Fruit fly (Drosophila melanogaster) whole organism, embryonic: Measurements from ENCODE around the gene Gad1.
A peak's percentile ranks its signal among the peaks of the same experiment; 100 is the strongest.

Experiments
- Ada2b ChIP-seq: fragments of 200-800 bp; sonication (Bioruptor generic); IDR thresholded peaks from 2 replicates; pipeline ENCODE4 v1.3.6; 2022; ENCODE audit warnings: missing biosample characterization, missing genetic modification characterization
- CG10267 ChIP-seq: fragments of 200-800 bp; sonication (Bioruptor generic); optimal IDR thresholded peaks from 2 replicates; lab custom pipeline; 2018; ENCODE audit warnings: missing biosample characterization, mild to moderate bottlenecking, missing genetic modification characterization, moderate library complexity
- CG10274 ChIP-seq: fragments of 200-800 bp; sonication (Bioruptor generic); optimal IDR thresholded peaks from 3 replicates; lab custom pipeline; 2017; ENCODE audit warnings: missing biosample characterization, mild to moderate bottlenecking, missing genetic modification characterization
- CG10321 ChIP-seq: fragments of 200-800 bp; sonication (Bioruptor generic); IDR thresholded peaks from 2 replicates; pipeline ENCODE4 v1.3.6; 2022; ENCODE audit warnings: missing biosample characterization, missing genetic modification characterization
- CG15479 ChIP-seq: fragments of 200-800 bp; sonication (Bioruptor generic); optimal IDR thresholded peaks from 3 replicates; lab custom pipeline; 2019; ENCODE audit warnings: missing biosample characterization, mild to moderate bottlenecking, missing genetic modification characterization, moderate library complexity
- CG1602 ChIP-seq: fragments of 200-800 bp; sonication (Bioruptor generic); optimal IDR thresholded peaks from 3 replicates; lab custom pipeline; 2016; ENCODE audit warnings: missing biosample characterization, missing genetic modification characterization
- CG17359 ChIP-seq: fragments of 200-800 bp; sonication (Bioruptor generic); optimal IDR thresholded peaks from 3 replicates; lab custom pipeline; 2018; ENCODE audit warnings: missing biosample characterization, mild to moderate bottlenecking, missing genetic modification characterization, moderate library complexity
- CG17361 ChIP-seq: fragments of 200-800 bp; sonication (Bioruptor generic); IDR thresholded peaks from 3 replicates; pipeline ENCODE4 v1.3.6; 2022; ENCODE audit warnings: missing biosample characterization, missing genetic modification characterization
- CG18619 ChIP-seq: fragments of 200-800 bp; sonication (Bioruptor generic); optimal IDR thresholded peaks from 3 replicates; lab custom pipeline; 2017; ENCODE audit warnings: missing biosample characterization, mild to moderate bottlenecking, missing genetic modification characterization
- CG18764 ChIP-seq: fragments of 200-800 bp; sonication (Bioruptor generic); optimal IDR thresholded peaks from 3 replicates; lab custom pipeline; 2016; ENCODE audit warnings: missing biosample characterization, missing genetic modification characterization
- CG2678 ChIP-seq: fragments of 200-800 bp; sonication (Bioruptor generic); optimal IDR thresholded peaks from 3 replicates; lab custom pipeline; 2019; ENCODE audit warnings: missing biosample characterization, mild to moderate bottlenecking, missing genetic modification characterization, moderate library complexity
- CG3163 ChIP-seq: fragments of 200-800 bp; sonication (Bioruptor generic); optimal IDR thresholded peaks from 3 replicates; lab custom pipeline; 2016; ENCODE audit warnings: missing biosample characterization, missing genetic modification characterization
- CG6654 ChIP-seq: fragments of 200-800 bp; sonication (Bioruptor generic); optimal IDR thresholded peaks from 2 replicates; lab custom pipeline; 2017; ENCODE audit warnings: missing biosample characterization, mild to moderate bottlenecking, missing genetic modification characterization
- CG7839 ChIP-seq: fragments of 200-800 bp; sonication (Bioruptor generic); optimal IDR thresholded peaks from 3 replicates; lab custom pipeline; 2018; ENCODE audit warnings: missing biosample characterization, mild to moderate bottlenecking, missing genetic modification characterization, moderate library complexity
- CG8388 ChIP-seq: fragments of 200-800 bp; sonication (Bioruptor generic); optimal IDR thresholded peaks from 2 replicates; lab custom pipeline; 2019; ENCODE audit warnings: missing biosample characterization, mild to moderate bottlenecking, missing genetic modification characterization, moderate library complexity
- CHES-1-like ChIP-seq: fragments of 200-800 bp; sonication (Bioruptor generic); optimal IDR thresholded peaks from 2 replicates; lab custom pipeline; 2016; ENCODE audit warnings: missing biosample characterization, missing genetic modification characterization
- Chrac-16 ChIP-seq: fragments of 200-800 bp; sonication (Bioruptor generic); optimal IDR thresholded peaks from 3 replicates; lab custom pipeline; 2016; ENCODE audit warnings: missing biosample characterization, missing genetic modification characterization
- D ChIP-seq, 2 experiments: fragments of 200-800 bp in 1 of 2; fragments of >200 bp in 1 of 2; sonication (Bioruptor generic) in 1 of 2; optimal IDR thresholded peaks; 2 replicates in 1 of 2; 3 replicates in 1 of 2; lab custom pipeline; 2017; ENCODE audit warnings: mild to moderate bottlenecking in 1 of 2, missing biosample characterization in 1 of 2, missing genetic modification characterization in 1 of 2, missing genetic modification reagents in 1 of 2
- Gug ChIP-seq: fragments of 200-800 bp; sonication (Bioruptor generic); IDR thresholded peaks from 4 replicates; pipeline ENCODE4 v1.3.6; 2022; ENCODE audit warnings: missing biosample characterization, missing genetic modification characterization
- H15 ChIP-seq: fragments of 200-800 bp; sonication (Bioruptor generic); IDR thresholded peaks from 3 replicates; pipeline ENCODE4 v1.3.6; 2022; ENCODE audit warnings: missing biosample characterization, missing genetic modification characterization
- NK7.1 ChIP-seq: fragments of 200-800 bp; sonication (Bioruptor generic); optimal IDR thresholded peaks from 3 replicates; lab custom pipeline; 2016; ENCODE audit warnings: missing biosample characterization, missing genetic modification characterization
- Optix ChIP-seq: fragments of 200-800 bp; sonication (Bioruptor generic); IDR thresholded peaks from 3 replicates; pipeline ENCODE4 v1.3.6; 2022; ENCODE audit warnings: missing biosample characterization, missing genetic modification characterization
- Ravus ChIP-seq: fragments of 200-800 bp; sonication (Bioruptor generic); IDR thresholded peaks from 2 replicates; pipeline ENCODE4 v1.3.6; 2022; ENCODE audit warnings: missing biosample characterization, missing genetic modification characterization
- Sry-β ChIP-seq: fragments of 200-800 bp; sonication (Bioruptor generic); optimal IDR thresholded peaks from 2 replicates; lab custom pipeline; 2018; ENCODE audit warnings: missing biosample characterization, mild to moderate bottlenecking, missing genetic modification characterization, moderate library complexity
- Stat92E ChIP-seq, 3 experiments: fragments of >200 bp in 2 of 3; fragments of 200-800 bp in 1 of 3; sonication (Bioruptor generic) in 1 of 3; optimal IDR thresholded peaks; 2 replicates each; lab custom pipeline; 2017 to 2019; ENCODE audit warnings: missing biosample characterization in 3 of 3, missing genetic modification characterization in 3 of 3, mild to moderate bottlenecking in 1 of 3, moderate library complexity in 1 of 3
- TFAM ChIP-seq: fragments of 200-800 bp; sonication (Bioruptor generic); optimal IDR thresholded peaks from 2 replicates; lab custom pipeline; 2017; ENCODE audit warnings: missing biosample characterization, missing genetic modification characterization, inconsistent platforms
- Xrp1 ChIP-seq: fragments of 200-800 bp; sonication (Bioruptor generic); IDR thresholded peaks from 2 replicates; pipeline ENCODE4 v1.3.6; 2022; ENCODE audit warnings: missing biosample characterization, missing genetic modification characterization
- ab ChIP-seq: fragments of 200-800 bp; sonication (Bioruptor generic); optimal IDR thresholded peaks from 2 replicates; lab custom pipeline; 2016; ENCODE audit warnings: missing biosample characterization, missing genetic modification characterization
- ato ChIP-seq: fragments of 200-800 bp; sonication (Bioruptor generic); IDR thresholded peaks from 2 replicates; pipeline ENCODE4 v1.3.6; 2022; ENCODE audit warnings: missing biosample characterization, missing genetic modification characterization; ENCODE audit not compliant: partially characterized antibody
- bsh ChIP-seq, 2 experiments: fragments of 200-800 bp; sonication (Bioruptor generic); optimal IDR thresholded peaks; 2 replicates each; lab custom pipeline; 2017 to 2018; ENCODE audit warnings: mild to moderate bottlenecking in 2 of 2, missing biosample characterization in 2 of 2, missing genetic modification characterization in 2 of 2, moderate library complexity in 1 of 2
- cas ChIP-seq: fragments of 200-800 bp; sonication (Bioruptor generic); IDR thresholded peaks from 2 replicates; pipeline ENCODE4 v1.3.6; 2022; ENCODE audit warnings: missing biosample characterization, missing genetic modification characterization
- chif ChIP-seq, 2 experiments: fragments of 200-800 bp; sonication (Bioruptor generic); optimal IDR thresholded peaks; 3 replicates each; lab custom pipeline; 2016; ENCODE audit warnings: missing biosample characterization in 2 of 2, missing genetic modification characterization in 2 of 2
- crol ChIP-seq: fragments of 200-800 bp; sonication (Bioruptor generic); IDR thresholded peaks from 2 replicates; pipeline ENCODE4 v1.3.6; 2022; ENCODE audit warnings: missing biosample characterization, missing genetic modification characterization
- crp ChIP-seq, 2 experiments: fragments of 200-800 bp; sonication (Bioruptor generic); optimal IDR thresholded peaks; 2 replicates in 1 of 2; 3 replicates in 1 of 2; lab custom pipeline; 2017; ENCODE audit warnings: missing biosample characterization in 2 of 2, missing genetic modification characterization in 2 of 2, mild to moderate bottlenecking in 1 of 2, moderate library complexity in 1 of 2
- dysf ChIP-seq: fragments of 200-800 bp; sonication (Bioruptor generic); IDR thresholded peaks from 3 replicates; pipeline ENCODE4 v1.3.6; 2022; ENCODE audit warnings: missing biosample characterization, missing genetic modification characterization
- emc ChIP-seq: fragments of 200-800 bp; sonication (Bioruptor generic); optimal IDR thresholded peaks from 2 replicates; lab custom pipeline; 2016; ENCODE audit warnings: missing biosample characterization, missing genetic modification characterization
- fd96Cb ChIP-seq: fragments of 200-800 bp; sonication (Bioruptor generic); optimal IDR thresholded peaks from 2 replicates; lab custom pipeline; 2018; ENCODE audit warnings: missing biosample characterization, mild to moderate bottlenecking, missing genetic modification characterization, moderate library complexity
- grn ChIP-seq: fragments of 200-800 bp; sonication (Bioruptor generic); optimal IDR thresholded peaks from 3 replicates; lab custom pipeline; 2017; ENCODE audit warnings: missing biosample characterization, missing genetic modification characterization
- hb ChIP-seq: fragments of 200-800 bp; sonication (Bioruptor generic); IDR thresholded peaks from 3 replicates; pipeline ENCODE4 v1.3.6; 2022; ENCODE audit warnings: missing biosample characterization, missing genetic modification characterization; ENCODE audit not compliant: partially characterized antibody
- lilli ChIP-seq: fragments of 200-800 bp; sonication (Bioruptor generic); optimal IDR thresholded peaks from 3 replicates; lab custom pipeline; 2016; ENCODE audit warnings: missing biosample characterization, missing genetic modification characterization
- lola ChIP-seq, 3 experiments: fragments of >200 bp in 2 of 3; fragments of 200-800 bp in 1 of 3; sonication (Bioruptor generic) in 1 of 3; optimal IDR thresholded peaks; 2 replicates each; lab custom pipeline; 2017 to 2019; ENCODE audit warnings: missing biosample characterization in 3 of 3, missing genetic modification characterization in 3 of 3, mild to moderate bottlenecking in 1 of 3, moderate library complexity in 1 of 3
- nerfin-1 ChIP-seq: fragments of 200-800 bp; sonication (Bioruptor generic); optimal IDR thresholded peaks from 3 replicates; lab custom pipeline; 2019; ENCODE audit warnings: missing biosample characterization, mild to moderate bottlenecking, missing genetic modification characterization, moderate library complexity
- nmo ChIP-seq: fragments of 200-800 bp; sonication (Bioruptor generic); optimal IDR thresholded peaks from 2 replicates; lab custom pipeline; 2018; ENCODE audit warnings: missing biosample characterization, mild to moderate bottlenecking, missing genetic modification characterization, moderate library complexity
- nom ChIP-seq: fragments of 200-800 bp; sonication (Bioruptor generic); optimal IDR thresholded peaks from 2 replicates; lab custom pipeline; 2017; ENCODE audit warnings: missing biosample characterization, missing genetic modification characterization, mild to moderate bottlenecking, moderate library complexity, missing genetic modification reagents
- pnt ChIP-seq: fragments of 200-800 bp; sonication (Bioruptor generic); optimal IDR thresholded peaks from 3 replicates; lab custom pipeline; 2016; ENCODE audit warnings: missing biosample characterization, missing genetic modification characterization
- run ChIP-seq: fragments of 200-800 bp; sonication (Bioruptor generic); optimal IDR thresholded peaks from 3 replicates; lab custom pipeline; 2018; ENCODE audit warnings: missing biosample characterization, mild to moderate bottlenecking, missing genetic modification characterization
- tna ChIP-seq: fragments of 200-800 bp; sonication (Bioruptor generic); IDR thresholded peaks from 2 replicates; pipeline ENCODE4 v1.3.6; 2022; ENCODE audit warnings: missing biosample characterization, missing genetic modification characterization; ENCODE audit not compliant: partially characterized antibody
- vfl ChIP-seq: fragments of 200-800 bp; sonication (Bioruptor generic); optimal IDR thresholded peaks from 2 replicates; lab custom pipeline; 2016; ENCODE audit warnings: missing biosample characterization, missing genetic modification characterization
- vvl ChIP-seq: fragments of 200-800 bp; sonication (Bioruptor generic); IDR thresholded peaks from 2 replicates; pipeline ENCODE4 v1.3.6; 2022; ENCODE audit warnings: missing biosample characterization, missing genetic modification characterization
- wor ChIP-seq: fragments of 200-800 bp; sonication (Bioruptor generic); IDR thresholded peaks from 2 replicates; pipeline ENCODE4 v1.3.6; 2022; ENCODE audit warnings: missing biosample characterization, missing genetic modification characterization

Gad1 gene

dm6 chr3L:4080278-4080677, 8.3 kb downstream of the Gad1 start (continued):
- peak; percentile 7 for TF ChIP-seq CG10267 (tag; lab: Kevin White, UChicago)
- TF ChIP-seq vfl (GFP tag; lab: Kevin White, UChicago) = no peak
- no peak for TF ChIP-seq crol (GFP tag; lab: Robert Waterston, UW)
- peak; percentile 70 for TF ChIP-seq nerfin-1 (tag; lab: Kevin White, UChicago)
- TF ChIP-seq emc (GFP tag; lab: Kevin White, UChicago) = no peak
- no peak for TF ChIP-seq dysf (GFP tag; lab: Robert Waterston, UW)
- TF ChIP-seq Optix (GFP tag; lab: Robert Waterston, UW) = no peak
- peak in 1 of 3 experiments; percentile 1 for TF ChIP-seq lola (GFP tag; optimal IDR thresholded peaks at IDR 0.05; lab: Kevin White, UChicago)
- no peak for TF ChIP-seq cas (GFP tag; lab: Robert Waterston, UW)
- no peak for TF ChIP-seq chif (GFP tag; optimal IDR thresholded peaks at IDR 0.05; lab: Kevin White, UChicago)
- TF ChIP-seq grn = no peak
- no peak for TF ChIP-seq ab (GFP tag; lab: Kevin White, UChicago)
- no peak for TF ChIP-seq ato (GFP tag; lab: Robert Waterston, UW)
- TF ChIP-seq nmo (GFP tag; lab: Kevin White, UChicago) = peak; percentile 35
- no peak for TF ChIP-seq nom (GFP tag; lab: Kevin White, UChicago)
- TF ChIP-seq CG17361 = no peak
- TF ChIP-seq CG10274 (GFP tag; lab: Kevin White, UChicago) = no peak
- no peak for TF ChIP-seq vvl (GFP tag; lab: Robert Waterston, UW)
- peak; percentile 27 for TF ChIP-seq CG7839 (tag; lab: Kevin White, UChicago)
- no peak for TF ChIP-seq CG1602 (GFP tag; lab: Kevin White, UChicago)
- TF ChIP-seq Chrac-16 (GFP tag; lab: Kevin White, UChicago) = no peak
- TF ChIP-seq lilli (GFP tag; lab: Kevin White, UChicago) = no peak
- TF ChIP-seq fd96Cb (tag; lab: Kevin White, UChicago) = peak; percentile 30
- TF ChIP-seq hb = no peak
- TF ChIP-seq Stat92E (GFP tag; optimal IDR thresholded peaks at IDR 0.05; lab: Kevin White, UChicago) = no peak
- peak; percentile 16 for TF ChIP-seq CG8388 (GFP tag; lab: Kevin White, UChicago)
- TF ChIP-seq Ravus = no peak
- TF ChIP-seq Sry-β (GFP tag; lab: Kevin White, UChicago) = no peak
- no peak for TF ChIP-seq NK7.1
- peak in 1 of 2 experiments; percentile 26 for TF ChIP-seq bsh (GFP tag; optimal IDR thresholded peaks at IDR 0.05; lab: Kevin White, UChicago)
- TF ChIP-seq CG2678 (tag; lab: Kevin White, UChicago) = peak; percentile 36
- TF ChIP-seq CG6654 (GFP tag; lab: Kevin White, UChicago) = no peak
- TF ChIP-seq CHES-1-like (GFP tag; lab: Kevin White, UChicago) = no peak
- no peak for TF ChIP-seq CG3163 (GFP tag; lab: Kevin White, UChicago)
- no peak for TF ChIP-seq wor
- TF ChIP-seq CG18619 (GFP tag; lab: Kevin White, UChicago) = no peak
- TF ChIP-seq CG15479 (GFP tag; lab: Kevin White, UChicago) = no peak
- no peak for TF ChIP-seq run (tag; lab: Kevin White, UChicago)
- TF ChIP-seq H15 = no peak
- no peak for TF ChIP-seq TFAM (GFP tag; lab: Kevin White, UChicago)
- TF ChIP-seq tna (GFP tag; lab: Robert Waterston, UW) = no peak
- peak; percentile 29; the same call in 1 of the 2 replicates for TF ChIP-seq Xrp1
- no peak for TF ChIP-seq CG17359 (tag; lab: Kevin White, UChicago)
- TF ChIP-seq Ada2b = no peak
- no peak for TF ChIP-seq D (optimal IDR thresholded peaks at IDR 0.05; lab: Kevin White, UChicago)
- TF ChIP-seq D (GFP tag; optimal IDR thresholded peaks at IDR 0.05; lab: Kevin White, UChicago) = peak; percentile 6
- TF ChIP-seq crp (GFP tag; optimal IDR thresholded peaks at IDR 0.05; lab: Kevin White, UChicago) = no peak
- no peak for TF ChIP-seq Gug
- no peak for TF ChIP-seq CG18764 (GFP tag; lab: Kevin White, UChicago)
- no peak for TF ChIP-seq pnt
- no peak for TF ChIP-seq CG10321 (GFP tag; lab: Robert Waterston, UW)
